Fruit fly (Drosophila melanogaster): ENCODE results near the gene Ubx.

DNA sequence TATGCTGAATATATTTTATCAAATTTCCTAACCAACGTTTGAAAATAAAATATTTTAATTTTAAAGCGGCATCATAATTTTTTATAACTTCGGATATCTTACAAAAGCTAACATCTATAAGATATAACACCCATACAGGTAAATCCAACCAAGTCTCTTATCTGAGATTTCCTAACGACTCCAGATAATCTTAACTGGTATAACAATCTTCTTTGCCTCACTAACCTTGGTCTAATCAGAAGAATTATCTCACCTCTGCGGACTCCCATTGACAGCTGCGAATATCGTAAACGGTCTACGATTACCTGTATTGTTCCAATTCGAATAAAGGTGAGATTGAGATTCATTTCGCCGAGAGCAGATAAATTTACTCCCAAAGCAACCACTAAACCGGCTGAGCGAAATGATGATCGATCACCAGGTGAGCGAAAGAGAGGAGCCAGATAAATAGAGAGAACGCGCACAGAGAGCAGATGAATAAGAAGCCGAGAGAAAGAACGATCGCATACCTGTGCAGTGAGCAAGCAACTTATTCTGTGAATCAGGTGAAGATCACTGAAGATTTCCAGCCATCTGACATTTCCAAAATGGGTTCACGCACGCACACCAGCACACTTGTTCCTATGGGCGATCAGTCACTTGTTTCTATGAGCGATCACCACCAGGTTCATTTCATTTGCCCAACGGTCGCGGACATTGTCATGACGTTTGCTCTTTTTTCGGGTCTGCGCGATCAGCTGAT is 14.5 kb downstream of the Ubx start:
- TF ChIP-seq Sin3A (optimal IDR thresholded peaks at IDR 0.05) (no peak), Myc (optimal IDR thresholded peaks at IDR 0.05) (no peak)

Measured in Kc167 (cell line).